Worm (Caenorhabditis elegans): ENCODE results near the gene tig-3.

DNA sequence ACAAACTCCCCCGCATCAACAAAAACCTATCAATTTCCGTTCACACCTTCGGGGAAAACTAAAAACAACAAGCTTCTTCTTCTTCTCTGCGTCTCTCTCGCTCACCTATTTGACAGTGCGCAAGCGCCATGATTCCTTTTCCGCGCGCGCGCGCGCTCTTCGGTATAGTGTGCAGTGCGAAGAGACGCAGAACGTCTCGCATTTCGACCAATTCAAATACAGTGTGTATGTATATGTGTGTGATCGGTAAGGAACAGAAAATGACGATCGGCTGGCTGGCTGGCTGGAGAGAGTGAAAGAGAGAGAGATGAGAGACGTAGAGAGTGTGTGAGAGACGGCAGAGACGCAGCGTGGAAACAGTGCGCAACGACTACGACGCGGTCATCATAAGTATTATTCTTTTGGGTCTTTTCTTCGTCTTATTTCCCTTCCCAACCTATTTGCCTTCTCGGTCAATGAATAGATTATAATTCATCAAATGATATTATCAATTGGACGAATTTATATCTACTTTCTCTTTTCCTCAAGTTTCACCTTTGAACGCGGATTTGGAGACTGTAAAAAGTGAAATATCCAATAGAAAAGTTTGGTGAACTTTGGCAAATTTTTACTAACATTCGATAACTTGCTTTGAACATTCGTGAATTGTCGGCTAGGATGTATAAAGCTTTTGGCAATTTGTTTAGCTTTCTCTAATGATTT is 11.6 kb upstream of the tig-3 start:
- TF ChIP-seq snpc-4 (tag; optimal IDR thresholded peaks at IDR 0.05) (peak; percentile 68), ama-1 (optimal IDR thresholded peaks at IDR 0.05) (no peak), fkh-2 (tag; optimal IDR thresholded peaks at IDR 0.05) (no peak), nhr-28 (tag; optimal IDR thresholded peaks at IDR 0.05) (no peak), pha-4 (tag; optimal IDR thresholded peaks at IDR 0.05) (peak; percentile 91), fkh-10 (GFP tag; optimal IDR thresholded peaks at IDR 0.05) (no peak), R02D3.7 (tag; optimal IDR thresholded peaks at IDR 0.05) (peak; percentile 16), ceh-16 (tag; optimal IDR thresholded peaks at IDR 0.05) (no peak), nhr-23 (tag; optimal IDR thresholded peaks at IDR 0.05) (peak; percentile 84)
